Fruit fly (Drosophila melanogaster): ENCODE data around the gene CG46434.

Gene CG46434

DNA sequence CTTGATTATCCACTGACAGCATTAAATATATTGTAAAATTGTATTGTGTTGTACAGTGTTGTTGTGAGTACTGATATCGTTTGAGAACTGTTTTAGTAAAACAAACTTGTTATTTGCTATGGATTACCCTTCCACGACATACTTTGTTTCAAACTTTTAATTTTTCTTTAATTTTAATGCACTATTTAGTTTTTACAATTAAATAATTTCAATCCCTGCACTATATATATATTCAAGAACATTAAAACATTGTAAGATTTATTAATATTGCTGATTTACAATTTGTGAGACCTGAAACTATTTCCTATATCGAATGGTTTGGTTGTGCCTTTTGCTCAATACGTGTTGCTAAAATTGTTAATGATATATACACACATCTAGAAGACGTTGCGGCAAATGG, at the start of gene CG46434, which contains the start of gene Dred:
Gene CG46434, minus strand, starts transcription at position 101 of the 400 bp plus-strand sequence.
Gene Dred, minus strand, starts transcription at position 101 of the 400 bp plus-strand sequence.
- TF ChIP-seq psq (optimal IDR thresholded peaks at IDR 0.05) (no peak), insv (optimal IDR thresholded peaks at IDR 0.05) (no peak), Myc (optimal IDR thresholded peaks at IDR 0.05) (no peak), Sin3A (optimal IDR thresholded peaks at IDR 0.05) (no peak), ttk (optimal IDR thresholded peaks at IDR 0.05) (no peak), h (optimal IDR thresholded peaks at IDR 0.05) (no peak)

DNA sequence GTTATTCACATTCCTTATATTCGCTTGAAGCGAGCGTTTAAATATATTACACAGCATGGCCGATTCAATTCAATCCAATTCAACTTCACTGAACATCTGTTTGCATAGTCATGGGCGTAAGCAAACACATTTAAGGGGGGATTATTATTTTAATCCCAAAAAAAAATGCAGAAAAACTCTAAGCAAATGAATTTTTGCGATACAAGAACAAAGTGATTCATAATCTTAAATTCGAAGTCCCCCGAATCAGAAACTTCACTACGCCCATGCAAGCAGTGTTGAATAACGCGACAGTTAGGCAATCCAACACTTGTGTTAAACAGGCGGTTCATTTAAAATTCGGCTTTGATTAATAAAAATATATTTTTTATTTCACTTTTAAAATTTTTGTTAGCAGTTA, 46.4 kb upstream of the CG46434 start, which contains the start of gene CG14100:
Gene CG14100, minus strand, starts transcription at position 103 of the 400 bp plus-strand sequence.
- no peak for TF ChIP-seq Sin3A (optimal IDR thresholded peaks at IDR 0.05)
- no peak for TF ChIP-seq ttk (optimal IDR thresholded peaks at IDR 0.05)
- no peak for TF ChIP-seq psq (optimal IDR thresholded peaks at IDR 0.05)
- no peak for TF ChIP-seq Myc (optimal IDR thresholded peaks at IDR 0.05)
- TF ChIP-seq insv (optimal IDR thresholded peaks at IDR 0.05): no peak

DNA sequence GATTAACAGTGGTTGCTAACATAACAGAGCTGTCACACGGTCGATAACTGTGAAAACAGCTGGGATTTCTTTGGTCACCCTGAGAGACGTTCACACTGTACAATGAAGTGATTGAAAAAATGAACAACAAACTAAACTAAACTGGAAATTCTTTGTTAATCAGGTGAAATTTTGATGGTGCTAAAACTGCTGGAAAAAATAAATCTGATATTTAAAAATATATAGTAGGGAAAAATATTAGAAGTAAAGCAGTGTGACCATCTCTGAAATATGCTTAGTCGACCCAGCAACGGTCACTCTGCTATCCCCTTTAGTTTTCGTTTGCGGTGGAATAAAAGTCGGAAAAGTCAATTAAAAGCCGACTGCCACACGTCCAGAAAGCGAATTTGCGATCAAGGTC, 42.0 kb upstream of the CG46434 start, which contains the start of the genes CG9231 and CG9330:
Gene CG9231, minus strand, starts transcription at position 25 of the 400 bp plus-strand sequence.
Gene CG9330, plus strand, starts transcription at position 275 of the 400 bp plus-strand sequence.
- TF ChIP-seq Myc (optimal IDR thresholded peaks at IDR 0.05) (no peak), psq (optimal IDR thresholded peaks at IDR 0.05) (no peak), Sin3A (optimal IDR thresholded peaks at IDR 0.05) (no peak), h (optimal IDR thresholded peaks at IDR 0.05) (no peak), insv (optimal IDR thresholded peaks at IDR 0.05) (no peak), ttk (optimal IDR thresholded peaks at IDR 0.05) (no peak)

DNA sequence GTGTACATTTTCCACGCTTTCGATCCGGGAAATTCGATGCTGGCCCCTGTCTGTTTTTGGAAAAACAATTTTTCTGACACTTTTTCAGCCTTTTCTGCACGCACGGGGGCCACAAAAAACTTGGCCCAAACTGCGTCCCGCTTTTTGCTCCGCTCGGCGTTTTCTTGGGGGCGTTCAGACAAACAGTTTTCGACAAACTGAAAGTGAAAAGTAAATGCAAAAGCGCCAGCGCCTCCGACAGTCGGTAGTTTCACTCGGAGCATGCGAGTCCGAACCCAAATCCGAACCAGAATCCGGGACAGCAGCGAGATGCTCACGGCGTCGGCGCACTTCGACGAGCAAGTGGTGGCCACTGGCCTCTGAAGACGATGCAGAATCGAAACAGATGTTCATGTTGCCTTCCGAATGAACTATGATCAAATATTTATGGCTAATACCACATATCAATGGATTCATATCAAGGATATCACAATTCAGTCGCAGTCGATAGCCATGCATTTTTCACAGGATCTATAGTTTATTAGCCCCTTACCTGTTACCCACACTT, 40.4 kb upstream of the CG46434 start, which contains the start of gene Shal:
Gene Shal, minus strand, starts transcription at position 200 of the 547 bp plus-strand sequence.
- TF ChIP-seq Sin3A (optimal IDR thresholded peaks at IDR 0.05) (no peak), insv (optimal IDR thresholded peaks at IDR 0.05) (no peak)

DNA sequence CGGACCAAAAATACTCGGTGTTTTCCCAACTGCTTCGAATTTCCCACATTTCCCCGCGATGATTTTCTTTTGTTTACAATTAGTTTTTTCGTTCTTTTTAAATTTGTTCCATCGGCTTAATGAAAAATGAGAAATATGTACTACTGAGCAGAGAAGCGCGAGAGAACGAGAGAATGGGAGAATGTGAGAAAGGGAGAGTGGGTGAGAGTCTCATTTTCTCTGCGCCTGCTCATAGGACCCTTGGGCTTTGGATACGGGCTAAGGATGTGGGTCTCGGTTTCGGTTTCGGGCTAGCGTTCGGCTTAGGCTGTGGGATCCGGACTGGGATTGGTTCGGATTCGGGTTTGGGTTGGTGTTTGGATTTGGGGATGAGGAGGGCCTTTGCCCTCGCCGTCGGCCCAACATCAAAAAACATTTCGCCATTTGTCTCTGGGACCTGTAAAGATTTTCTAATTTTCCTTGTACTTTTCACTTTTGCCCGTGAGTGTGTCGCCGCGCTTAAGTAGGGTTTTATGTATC, 36.8 kb upstream of the CG46434 start:
- TF ChIP-seq psq (optimal IDR thresholded peaks at IDR 0.05) (no peak), Myc (optimal IDR thresholded peaks at IDR 0.05) (no peak), h (optimal IDR thresholded peaks at IDR 0.05) (no peak), ttk (optimal IDR thresholded peaks at IDR 0.05) (no peak), insv (optimal IDR thresholded peaks at IDR 0.05) (no peak), Sin3A (optimal IDR thresholded peaks at IDR 0.05) (no peak)

DNA sequence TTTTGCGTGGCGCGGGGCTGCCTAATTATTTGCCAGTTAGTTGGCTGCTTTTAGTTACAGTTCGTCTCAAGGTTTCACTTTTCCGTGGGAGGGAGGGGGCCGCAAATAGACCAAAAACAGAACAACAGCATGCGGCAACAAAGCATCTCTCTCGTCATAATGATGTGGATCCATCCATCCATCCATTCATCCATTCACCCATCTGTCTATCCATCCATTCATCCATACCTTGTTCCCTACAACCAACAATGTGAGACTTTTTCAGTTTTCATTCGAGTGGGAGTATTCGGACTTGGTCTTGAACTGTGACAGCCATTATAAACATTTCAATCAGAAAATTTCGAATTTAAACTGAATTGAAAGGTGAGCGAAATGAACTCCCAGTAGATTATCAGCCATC, 35.3 kb upstream of the CG46434 start:
- TF ChIP-seq psq (optimal IDR thresholded peaks at IDR 0.05): no peak
- TF ChIP-seq Sin3A (optimal IDR thresholded peaks at IDR 0.05): no peak
- no peak for TF ChIP-seq Myc (optimal IDR thresholded peaks at IDR 0.05)
- no peak for TF ChIP-seq h (optimal IDR thresholded peaks at IDR 0.05)
- no peak for TF ChIP-seq ttk (optimal IDR thresholded peaks at IDR 0.05)
- TF ChIP-seq insv (optimal IDR thresholded peaks at IDR 0.05): no peak

DNA sequence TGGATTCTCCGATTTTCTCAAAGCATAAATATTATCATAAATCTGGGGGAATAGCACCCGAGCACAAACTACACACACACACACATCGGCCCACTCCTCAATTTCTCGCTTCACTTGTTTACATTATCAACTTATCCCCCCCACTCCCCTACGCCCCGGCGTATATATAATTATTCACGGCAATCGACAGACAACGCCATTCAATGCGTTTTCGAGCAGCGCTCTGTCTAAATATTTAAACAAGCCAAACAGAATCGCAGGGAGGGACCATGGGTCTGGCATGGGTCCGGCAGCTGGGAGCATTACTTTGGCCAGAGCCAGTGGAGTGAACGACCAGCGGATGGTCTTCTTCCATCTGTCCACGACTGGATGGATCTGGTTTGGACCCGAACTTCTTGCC, 31.6 kb upstream of the CG46434 start:
- TF ChIP-seq insv (optimal IDR thresholded peaks at IDR 0.05) (no peak), psq (optimal IDR thresholded peaks at IDR 0.05) (no peak), ttk (optimal IDR thresholded peaks at IDR 0.05) (no peak), Sin3A (optimal IDR thresholded peaks at IDR 0.05) (no peak), Myc (optimal IDR thresholded peaks at IDR 0.05) (no peak), h (optimal IDR thresholded peaks at IDR 0.05) (no peak)

DNA sequence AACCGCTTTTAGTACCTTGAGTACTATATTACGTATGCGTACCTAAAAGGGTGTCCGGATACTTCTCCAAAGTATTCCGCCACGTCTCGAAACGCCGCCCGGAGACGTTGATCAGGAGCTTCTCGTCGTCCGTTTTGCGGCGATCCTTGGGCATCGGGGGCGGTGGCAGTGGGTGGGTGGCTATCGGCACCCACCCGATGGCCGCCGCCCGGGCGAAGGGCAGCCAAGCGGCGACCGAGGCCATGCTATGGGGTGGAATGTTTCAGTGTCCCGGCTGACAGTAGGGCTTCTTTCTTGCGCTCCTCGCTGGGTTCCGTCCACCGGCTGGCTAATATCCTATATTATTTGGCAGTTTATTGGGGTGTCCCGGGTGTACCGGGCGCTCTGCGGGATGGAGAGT, 30.4 kb upstream of the CG46434 start:
- TF ChIP-seq Myc (optimal IDR thresholded peaks at IDR 0.05) (no peak), Sin3A (optimal IDR thresholded peaks at IDR 0.05) (no peak), psq (optimal IDR thresholded peaks at IDR 0.05) (no peak), ttk (optimal IDR thresholded peaks at IDR 0.05) (no peak)

DNA sequence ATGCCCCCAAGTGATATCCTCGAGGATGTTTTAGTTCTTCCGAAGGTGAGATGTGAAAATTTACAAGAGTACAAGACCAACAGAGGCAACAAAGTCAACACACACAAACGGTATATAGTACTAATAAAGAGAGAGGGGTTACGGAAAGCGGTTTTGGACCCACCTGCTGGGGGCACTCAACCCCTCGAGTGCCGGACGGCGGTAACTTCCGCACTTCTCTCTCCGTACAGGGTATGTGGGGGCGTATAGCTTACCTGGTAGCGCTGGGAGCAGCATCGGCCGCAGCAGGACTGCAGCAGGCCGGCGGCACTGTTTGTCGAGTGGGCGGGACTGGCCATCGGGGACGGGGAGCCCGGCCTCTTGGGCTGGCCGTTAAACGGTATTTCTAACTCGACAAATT, 25.4 kb upstream of the CG46434 start:
- no peak for TF ChIP-seq insv (optimal IDR thresholded peaks at IDR 0.05)
- TF ChIP-seq ttk (optimal IDR thresholded peaks at IDR 0.05): no peak

DNA sequence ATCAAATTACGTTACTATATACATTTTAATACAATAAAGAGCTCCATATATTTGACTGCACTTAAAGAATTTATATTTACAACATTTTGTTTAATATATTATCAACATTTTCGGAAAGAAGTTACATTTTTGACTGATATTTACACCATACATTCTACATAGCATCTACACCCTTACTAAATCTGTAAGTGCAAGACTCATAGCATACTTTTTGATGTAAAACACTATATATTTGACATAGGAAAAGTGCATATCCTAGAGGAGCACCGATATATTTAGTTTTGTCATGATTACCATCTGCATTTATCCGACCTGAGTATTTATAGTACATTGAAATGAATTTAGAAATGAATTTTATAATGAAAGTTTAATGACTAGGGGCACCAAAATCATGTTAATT, 25.0 kb upstream of the CG46434 start:
- no peak for TF ChIP-seq insv (optimal IDR thresholded peaks at IDR 0.05)
- no peak for TF ChIP-seq ttk (optimal IDR thresholded peaks at IDR 0.05)
- TF ChIP-seq Myc (optimal IDR thresholded peaks at IDR 0.05): no peak
- TF ChIP-seq Sin3A (optimal IDR thresholded peaks at IDR 0.05): no peak

DNA sequence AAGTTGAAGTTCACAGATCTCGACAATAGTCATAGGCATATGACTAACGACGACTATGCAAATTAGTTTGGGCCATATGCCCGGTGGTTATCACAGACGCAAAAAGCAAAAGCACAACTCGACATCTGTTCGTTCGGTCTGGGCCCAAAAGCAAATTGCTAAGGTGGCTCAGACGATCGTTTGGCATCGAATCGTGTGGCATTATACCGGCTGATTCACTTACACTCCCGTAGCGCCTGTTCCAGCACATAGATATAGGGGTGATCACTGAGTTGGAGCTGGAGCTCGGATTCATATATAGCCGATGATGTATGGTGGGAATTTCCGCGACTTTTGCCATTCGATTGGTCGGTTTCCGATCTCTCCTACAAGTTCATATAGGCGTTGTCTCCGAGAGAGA, 22.1 kb upstream of the CG46434 start:
- TF ChIP-seq insv (optimal IDR thresholded peaks at IDR 0.05) (no peak), psq (optimal IDR thresholded peaks at IDR 0.05) (no peak), Sin3A (optimal IDR thresholded peaks at IDR 0.05) (no peak), Myc (optimal IDR thresholded peaks at IDR 0.05) (no peak), h (optimal IDR thresholded peaks at IDR 0.05) (no peak), ttk (optimal IDR thresholded peaks at IDR 0.05) (no peak)

DNA sequence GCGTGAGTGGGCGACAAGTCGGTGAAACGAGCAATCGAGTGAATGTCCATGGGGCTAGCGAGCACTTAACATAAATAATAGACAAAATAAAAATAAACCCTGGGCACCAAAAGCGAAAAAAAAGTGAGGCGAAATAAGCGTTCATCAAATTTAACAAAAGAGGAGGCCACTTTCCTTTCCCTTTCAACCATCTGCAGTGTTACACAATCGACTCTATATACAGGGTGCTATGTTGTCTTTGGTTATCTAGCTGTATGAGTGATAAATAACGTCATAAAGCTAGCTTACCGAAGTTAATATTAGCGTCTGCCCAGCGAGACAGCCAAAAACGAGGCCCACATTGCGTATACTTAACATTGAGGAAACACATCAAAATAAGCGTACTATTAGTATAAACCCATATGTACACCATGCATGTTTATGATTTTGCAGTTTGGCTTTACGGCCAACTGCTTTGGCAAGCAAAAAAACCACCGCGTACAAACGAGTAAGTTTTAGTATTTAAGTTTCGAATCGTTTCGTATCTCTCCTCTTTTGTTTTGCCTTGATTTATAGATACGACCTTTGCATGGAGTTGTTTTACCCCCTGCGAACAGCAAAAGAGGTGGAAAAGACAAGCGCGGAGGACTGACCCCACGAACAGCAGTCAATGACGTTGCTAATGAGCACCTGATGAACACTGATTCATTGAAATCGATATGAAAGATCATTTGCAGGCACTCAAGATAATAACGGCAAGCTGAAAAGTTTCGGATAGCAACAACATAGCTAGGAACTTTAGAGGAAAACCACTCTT, 21.1 kb upstream of the CG46434 start:
- TF ChIP-seq h (optimal IDR thresholded peaks at IDR 0.05) (no peak), ttk (optimal IDR thresholded peaks at IDR 0.05) (no peak), Myc (optimal IDR thresholded peaks at IDR 0.05) (no peak), Sin3A (optimal IDR thresholded peaks at IDR 0.05) (no peak), insv (optimal IDR thresholded peaks at IDR 0.05) (no peak), psq (optimal IDR thresholded peaks at IDR 0.05) (no peak)
